Fruit fly (Drosophila melanogaster) whole organism: ENCODE data around the gene CG4004.

Source experiments
- CG8478 ChIP-seq: fragments of >200 bp; optimal IDR thresholded peaks from 2 replicates; lab custom pipeline; 2018; ENCODE audit warnings: inconsistent platforms
- Dll ChIP-seq: fragments of >200 bp; optimal IDR thresholded peaks from 2 replicates; lab custom pipeline; 2017
- EcR ChIP-seq, 2 experiments: fragments of >200 bp; optimal IDR thresholded peaks; 2 replicates each; lab custom pipeline; 2017; ENCODE audit warnings: missing biosample characterization in 2 of 2, missing genetic modification characterization in 2 of 2, missing genetic modification reagents in 2 of 2
- pan ChIP-seq: fragments of >200 bp; optimal IDR thresholded peaks from 2 replicates; lab custom pipeline; 2017
- psq ChIP-seq: fragments of >200 bp; optimal IDR thresholded peaks from 2 replicates; lab custom pipeline; 2017
- usp ChIP-seq: fragments of >200 bp; optimal IDR thresholded peaks from 2 replicates; lab custom pipeline; 2017; ENCODE audit warnings: missing biosample characterization, missing genetic modification characterization, mixed read lengths

CG4004 gene

dm6 chrX:12750582-12750927 is 6.5 kb downstream of the CG4004 start:
- no peak for TF ChIP-seq Dll
- TF ChIP-seq CG8478, result no peak
- no peak for TF ChIP-seq EcR (GFP tag; optimal IDR thresholded peaks at IDR 0.05; lab: Kevin White, UChicago)
- TF ChIP-seq psq (lab: Kevin White, UChicago), result no peak
- no peak for TF ChIP-seq usp (GFP tag; lab: Kevin White, UChicago)
- TF ChIP-seq pan (lab: Kevin White, UChicago), result no peak

dm6 chrX:12750928-12751631 is 7.1 kb downstream of the CG4004 start:
- TF ChIP-seq CG8478, result no peak

dm6 chrX:12751786-12752187 is 7.8 kb downstream of the CG4004 start:
- TF ChIP-seq CG8478 (no peak), EcR (GFP tag; optimal IDR thresholded peaks at IDR 0.05; lab: Kevin White, UChicago) (peak in 1 of 2 experiments; percentile 85)

dm6 chrX:12752196-12752595 is 8.2 kb downstream of the CG4004 start:
- no peak for TF ChIP-seq psq (lab: Kevin White, UChicago)
- no peak for TF ChIP-seq Dll
- peak in 1 of 2 experiments; percentile 57 for TF ChIP-seq EcR (GFP tag; optimal IDR thresholded peaks at IDR 0.05; lab: Kevin White, UChicago)
- peak; percentile 62 for TF ChIP-seq CG8478

- no peak for TF ChIP-seq pan (lab: Kevin White, UChicago)
- peak in 1 of 2 experiments; percentile 65 for TF ChIP-seq EcR (GFP tag; optimal IDR thresholded peaks at IDR 0.05; lab: Kevin White, UChicago)
- peak; percentile 63 for TF ChIP-seq Dll
These were observed 9.8 kb downstream of the CG4004 start for dm6 chrX:12753602-12754347.

- TF ChIP-seq usp (GFP tag; lab: Kevin White, UChicago) (no peak), CG8478 (no peak), pan (lab: Kevin White, UChicago) (no peak), EcR (GFP tag; optimal IDR thresholded peaks at IDR 0.05; lab: Kevin White, UChicago) (no peak), Dll (no peak), psq (lab: Kevin White, UChicago) (no peak)
These were observed 10.3 kb downstream of the CG4004 start for dm6 chrX:12754348-12754733.

- TF ChIP-seq pan (lab: Kevin White, UChicago) (no peak), EcR (GFP tag; optimal IDR thresholded peaks at IDR 0.05; lab: Kevin White, UChicago) (peak; percentile 74 to 91), psq (lab: Kevin White, UChicago) (no peak), CG8478 (no peak), usp (GFP tag; lab: Kevin White, UChicago) (no peak), Dll (no peak)
These were observed 11.1 kb downstream of the CG4004 start for dm6 chrX:12755017-12755563.

dm6 chrX:12755600-12756373 is 11.8 kb downstream of the CG4004 start:
- TF ChIP-seq psq (lab: Kevin White, UChicago) (no peak), pan (lab: Kevin White, UChicago) (peak; percentile 62)

dm6 chrX:12756374-12756721 is 12.3 kb downstream of the CG4004 start:
- TF ChIP-seq pan (lab: Kevin White, UChicago), result no peak
- TF ChIP-seq EcR (GFP tag; optimal IDR thresholded peaks at IDR 0.05; lab: Kevin White, UChicago), result peak in 1 of 2 experiments; percentile 44

dm6 chrX:12757075-12757474 is 13.1 kb downstream of the CG4004 start:
- TF ChIP-seq CG8478 (no peak), EcR (GFP tag; optimal IDR thresholded peaks at IDR 0.05; lab: Kevin White, UChicago) (no peak), psq (lab: Kevin White, UChicago) (no peak), usp (GFP tag; lab: Kevin White, UChicago) (no peak), Dll (no peak), pan (lab: Kevin White, UChicago) (no peak)

dm6 chrX:12759162-12759561 is 15.2 kb downstream of the CG4004 start:
- TF ChIP-seq CG8478, result no peak
- TF ChIP-seq usp (GFP tag; lab: Kevin White, UChicago), result no peak
- TF ChIP-seq Dll, result no peak
- no peak for TF ChIP-seq psq (lab: Kevin White, UChicago)
- no peak for TF ChIP-seq EcR (GFP tag; optimal IDR thresholded peaks at IDR 0.05; lab: Kevin White, UChicago)
- TF ChIP-seq pan (lab: Kevin White, UChicago), result no peak

dm6 chrX:12760466-12761133 is 16.6 kb downstream of the CG4004 start, which contains the start of gene Paics:
Gene Paics, minus strand, starts transcription at chrX:12760617.
- peak; percentile 37 for TF ChIP-seq pan (lab: Kevin White, UChicago)
- TF ChIP-seq Dll, result no peak
